Fruit fly (Drosophila melanogaster) whole organism, wandering third instar larva: Measurements from ENCODE around the gene CG14341.

Experiments used
- Hr78 ChIP-seq: fragments of >200 bp; optimal IDR thresholded peaks from 2 replicates; lab custom pipeline; 2017; ENCODE audit warnings: missing biosample characterization, missing genetic modification characterization
- Myc ChIP-seq: fragments of >200 bp; optimal IDR thresholded peaks from 2 replicates; lab custom pipeline; 2017

dm6 chr2L:1185642-1186497 is 19.6 kb downstream of the CG14341 start, which contains the start of gene CG5001:
- TF ChIP-seq Hr78 (no peak), Myc (lab: Kevin White, UChicago) (no peak)
